Worm (Caenorhabditis elegans) whole organism, late embryonic: Measurements from ENCODE around the gene VZK822L.2.

Experiments used
- T23F11.4 ChIP-seq: fragments of 200-800 bp; sonication (Bioruptor generic); optimal IDR thresholded peaks from 2 replicates; lab custom pipeline; 2018; ENCODE audit warnings: mild to moderate bottlenecking, missing genetic modification characterization, missing compliant biosample characterization
- dmd-4 ChIP-seq: sonication (generic microtip); optimal IDR thresholded peaks from 2 replicates; lab custom pipeline; 2016; ENCODE audit warnings: borderline replicate concordance, missing genetic modification characterization, missing compliant biosample characterization
- fkh-10 ChIP-seq: fragments of 150-350 bp; optimal IDR thresholded peaks from 2 replicates; lab custom pipeline; 2014; ENCODE audit warnings: missing biosample characterization, missing genetic modification reagents, missing genetic modification characterization
- gmeb-2 ChIP-seq: sonication (generic microtip); optimal IDR thresholded peaks from 2 replicates; lab custom pipeline; 2016; ENCODE audit warnings: missing genetic modification characterization, inconsistent platforms, missing compliant biosample characterization
- nfya-1 ChIP-seq: sonication (generic microtip); optimal IDR thresholded peaks from 2 replicates; lab custom pipeline; 2017; ENCODE audit warnings: missing genetic modification characterization, mild to moderate bottlenecking, missing compliant biosample characterization, antibody characterized with exemption, moderate library complexity
- pha-4 ChIP-seq: fragments of 150-350 bp; optimal IDR thresholded peaks from 2 replicates; lab custom pipeline; 2018; ENCODE audit warnings: missing biosample characterization, missing genetic modification reagents, missing genetic modification characterization
- tbx-2 ChIP-seq: sonication (generic microtip); optimal IDR thresholded peaks from 2 replicates; lab custom pipeline; 2016; ENCODE audit warnings: missing genetic modification characterization, missing compliant biosample characterization

- TF ChIP-seq dmd-4 (tag; lab: Kevin White, UChicago) (no peak), fkh-10 (no peak), nfya-1 (tag; lab: Kevin White, UChicago) (no peak), pha-4 (no peak), T23F11.4 (GFP tag; lab: Kevin White, UChicago) (no peak), gmeb-2 (tag; lab: Kevin White, UChicago) (no peak), tbx-2 (tag; lab: Kevin White, UChicago) (no peak)
Measured at ce11 chrIV:11903676-11904075, 8.1 kb upstream of the VZK822L.2 start.
